Fruit fly (Drosophila melanogaster): ENCODE results near the gene CG3982.

Gene CG3982

dm6 chr3L:9446731-9447238 is 29.6 kb upstream of the CG3982 start, which contains the start of gene CG3529 (continued):
- TF ChIP-seq Nf-YA (GFP tag; IDR thresholded peaks at IDR 0.05) (peak; percentile 53; the same call in 1 of the 2 replicates), CG7372 (GFP tag; IDR thresholded peaks at IDR 0.05) (no peak), sc (optimal IDR thresholded peaks at IDR 0.05) (no peak), sc (GFP tag; optimal IDR thresholded peaks at IDR 0.05) (no peak), CG6813 (GFP tag; optimal IDR thresholded peaks at IDR 0.05) (no peak), NC2α (GFP tag; optimal IDR thresholded peaks at IDR 0.05) (no peak), CG5180 (GFP tag; optimal IDR thresholded peaks at IDR 0.05) (peak; percentile 45), HLH3B (GFP tag; IDR thresholded peaks at IDR 0.05) (no peak), CG4360 (GFP tag; IDR thresholded peaks at IDR 0.05) (no peak), CG6272 (GFP tag; IDR thresholded peaks at IDR 0.05) (no peak), CG10543 (GFP tag; optimal IDR thresholded peaks at IDR 0.05) (no peak), CG6765 (GFP tag; optimal IDR thresholded peaks at IDR 0.05) (peak; percentile 28), CG17912 (GFP tag; optimal IDR thresholded peaks at IDR 0.05) (no peak), CG4707 (GFP tag; optimal IDR thresholded peaks at IDR 0.05) (peak; percentile 15), nerfin-1 (tag; optimal IDR thresholded peaks at IDR 0.05) (peak; percentile 87), hth (optimal IDR thresholded peaks at IDR 0.05) (no peak), mirr (GFP tag; optimal IDR thresholded peaks at IDR 0.05) (no peak), CG3995 (GFP tag; optimal IDR thresholded peaks at IDR 0.05) (peak; percentile 59), B-H1 (GFP tag; IDR thresholded peaks at IDR 0.05) (no peak), sr (GFP tag; IDR thresholded peaks at IDR 0.05) (peak; percentile 62; the same call in 2 of the 3 replicates), CG6689 (GFP tag; IDR thresholded peaks at IDR 0.05) (no peak; the same call in 1 of the 2 replicates), HmgD (GFP tag; optimal IDR thresholded peaks at IDR 0.05) (peak; percentile 19), Sry-δ (GFP tag; optimal IDR thresholded peaks at IDR 0.05) (peak; percentile 23), inv (GFP tag; IDR thresholded peaks at IDR 0.05; ENCODE audit: partially characterized antibody) (no peak), CG2889 (GFP tag; IDR thresholded peaks at IDR 0.05) (no peak), CG16813 (GFP tag; IDR thresholded peaks at IDR 0.05; ENCODE audit: partially characterized antibody) (no peak), twi (tag; optimal IDR thresholded peaks at IDR 0.05) (no peak), insv (GFP tag; optimal IDR thresholded peaks at IDR 0.05) (no peak), Lpt (GFP tag; optimal IDR thresholded peaks at IDR 0.05) (no peak), CG1602 (GFP tag; optimal IDR thresholded peaks at IDR 0.05) (peak; percentile 5), gce (GFP tag; IDR thresholded peaks at IDR 0.05) (no peak), gcm2 (GFP tag; optimal IDR thresholded peaks at IDR 0.05) (no peak), CG10267 (tag; optimal IDR thresholded peaks at IDR 0.05) (peak; percentile 43), Bgb (GFP tag; IDR thresholded peaks at IDR 0.05; ENCODE audit: partially characterized antibody) (no peak; the same call in 1 of the 2 replicates), CG2202 (tag; optimal IDR thresholded peaks at IDR 0.05) (peak; percentile 16), sqz (GFP tag; optimal IDR thresholded peaks at IDR 0.05) (peak; percentile 82), abd-A (tag; optimal IDR thresholded peaks at IDR 0.05) (no peak), Dip2 (GFP tag; IDR thresholded peaks at IDR 0.05) (no peak), Hand (GFP tag; optimal IDR thresholded peaks at IDR 0.05) (no peak), BtbVII (GFP tag; optimal IDR thresholded peaks at IDR 0.05) (no peak), Sry-β (GFP tag; optimal IDR thresholded peaks at IDR 0.05) (no peak), fd3F (GFP tag; optimal IDR thresholded peaks at IDR 0.05) (no peak), CG12219 (GFP tag; optimal IDR thresholded peaks at IDR 0.05) (peak; percentile 4), CG12299 (tag; optimal IDR thresholded peaks at IDR 0.05) (no peak), CG12769 (tag; optimal IDR thresholded peaks at IDR 0.05) (peak; percentile 21), Hr51 (GFP tag; optimal IDR thresholded peaks at IDR 0.05) (peak in 1 of 2 experiments; percentile 17), Hsf (GFP tag; optimal IDR thresholded peaks at IDR 0.05) (no peak), CG17829 (tag; optimal IDR thresholded peaks at IDR 0.05) (peak; percentile 37), onecut (GFP tag; IDR thresholded peaks at IDR 0.05) (no peak; the same call in 1 of the 2 replicates), Camta (GFP tag; optimal IDR thresholded peaks at IDR 0.05) (peak; percentile 25), CG32532 (GFP tag; IDR thresholded peaks at IDR 0.05) (peak; percentile 47)

Measured in whole organism, embryonic.